Fruit fly (Drosophila melanogaster) whole organism, prepupa: Measurements from ENCODE around the gene RIOK2.

Experiments
- Blimp-1 ChIP-seq: fragments of 200-800 bp; sonication (Bioruptor generic); optimal IDR thresholded peaks from 3 replicates; lab custom pipeline; 2017; ENCODE audit warnings: missing biosample characterization, missing genetic modification characterization, mild to moderate bottlenecking, moderate library complexity, missing genetic modification reagents
- CG10631 ChIP-seq: fragments of 200-800 bp; sonication (Bioruptor generic); optimal IDR thresholded peaks from 2 replicates; lab custom pipeline; 2016; ENCODE audit warnings: missing biosample characterization, missing genetic modification characterization
- CG10669 ChIP-seq: fragments of 200-800 bp; sonication (Bioruptor generic); optimal IDR thresholded peaks from 3 replicates; lab custom pipeline; 2018; ENCODE audit warnings: missing biosample characterization, mild to moderate bottlenecking, missing genetic modification characterization, moderate library complexity
- CG11762 ChIP-seq: fragments of 200-800 bp; sonication (Bioruptor generic); optimal IDR thresholded peaks from 3 replicates; lab custom pipeline; 2016; ENCODE audit warnings: missing biosample characterization, missing genetic modification characterization; ENCODE audit not compliant: insufficient read depth
- CG1621 ChIP-seq: fragments of 200-800 bp; sonication (Bioruptor generic); optimal IDR thresholded peaks from 3 replicates; lab custom pipeline; 2018; ENCODE audit warnings: missing biosample characterization, mild to moderate bottlenecking, missing genetic modification characterization
- CG16779 ChIP-seq: fragments of 200-800 bp; sonication (Bioruptor generic); optimal IDR thresholded peaks from 3 replicates; lab custom pipeline; 2017; ENCODE audit warnings: missing biosample characterization, mild to moderate bottlenecking, missing genetic modification characterization
- CG3032 ChIP-seq: fragments of 200-800 bp; optimal IDR thresholded peaks from 2 replicates; lab custom pipeline; 2019; ENCODE audit warnings: missing biosample characterization, mild to moderate bottlenecking, missing genetic modification characterization, moderate library complexity
- CG31627 ChIP-seq: fragments of 200-800 bp; sonication (Bioruptor generic); optimal IDR thresholded peaks from 3 replicates; lab custom pipeline; 2016; ENCODE audit warnings: missing biosample characterization, missing genetic modification characterization
- CG32006 ChIP-seq: fragments of 200-800 bp; sonication (Bioruptor generic); optimal IDR thresholded peaks from 3 replicates; lab custom pipeline; 2017; ENCODE audit warnings: missing biosample characterization, mild to moderate bottlenecking, missing genetic modification characterization
- CG34406 ChIP-seq: fragments of 200-800 bp; sonication (Bioruptor generic); optimal IDR thresholded peaks from 3 replicates; lab custom pipeline; 2016; ENCODE audit warnings: missing biosample characterization, missing genetic modification characterization
- CG3919 ChIP-seq: fragments of 200-800 bp; sonication (Bioruptor generic); optimal IDR thresholded peaks from 3 replicates; lab custom pipeline; 2016; ENCODE audit warnings: missing biosample characterization, missing genetic modification characterization
- CG6163 ChIP-seq: fragments of 200-800 bp; sonication (Bioruptor generic); IDR thresholded peaks from 3 replicates; pipeline ENCODE4 v1.3.6; 2022; ENCODE audit warnings: missing biosample characterization, missing genetic modification characterization
- CG6276 ChIP-seq: fragments of 200-800 bp; sonication (Bioruptor generic); optimal IDR thresholded peaks from 2 replicates; lab custom pipeline; 2017; ENCODE audit warnings: missing biosample characterization, mild to moderate bottlenecking, missing genetic modification characterization
- CG6792 ChIP-seq: fragments of 200-800 bp; sonication (Bioruptor generic); optimal IDR thresholded peaks from 3 replicates; lab custom pipeline; 2016; ENCODE audit warnings: missing biosample characterization, missing genetic modification characterization
- CG6808 ChIP-seq: fragments of 200-800 bp; sonication (Bioruptor generic); optimal IDR thresholded peaks from 3 replicates; lab custom pipeline; 2017; ENCODE audit warnings: missing biosample characterization, missing genetic modification characterization, mild to moderate bottlenecking, moderate library complexity, missing genetic modification reagents
- CG7368 ChIP-seq: fragments of 200-800 bp; sonication (Bioruptor generic); optimal IDR thresholded peaks from 3 replicates; lab custom pipeline; 2016; ENCODE audit warnings: missing biosample characterization, missing genetic modification characterization
- CG8119 ChIP-seq: fragments of 200-800 bp; sonication (Bioruptor generic); IDR thresholded peaks from 3 replicates; pipeline ENCODE4 v1.3.6; 2022; ENCODE audit warnings: missing biosample characterization, missing genetic modification characterization
- CG8319 ChIP-seq: fragments of 200-800 bp; sonication (Bioruptor generic); optimal IDR thresholded peaks from 3 replicates; lab custom pipeline; 2016; ENCODE audit warnings: missing biosample characterization, missing genetic modification characterization
- CG8632 ChIP-seq: fragments of 200-800 bp; sonication (Bioruptor generic); optimal IDR thresholded peaks from 3 replicates; lab custom pipeline; 2016; ENCODE audit warnings: missing biosample characterization, missing genetic modification characterization
- CG9139 ChIP-seq: fragments of 200-800 bp; sonication (Bioruptor generic); optimal IDR thresholded peaks from 3 replicates; lab custom pipeline; 2017; ENCODE audit warnings: missing biosample characterization, mild to moderate bottlenecking, missing genetic modification characterization
- Eip75B ChIP-seq: fragments of 200-800 bp; sonication (Bioruptor generic); optimal IDR thresholded peaks from 3 replicates; lab custom pipeline; 2016; ENCODE audit warnings: missing biosample characterization, missing genetic modification characterization
- Eip78C ChIP-seq: fragments of 200-800 bp; sonication (Bioruptor generic); peaks from one replicate; lab custom pipeline; 2016; ENCODE audit warnings: missing biosample characterization, missing genetic modification characterization
- Eip93F ChIP-seq: fragments of 200-800 bp; sonication (Bioruptor generic); optimal IDR thresholded peaks from 2 replicates; lab custom pipeline; 2016; ENCODE audit warnings: missing biosample characterization, mild to moderate bottlenecking, missing genetic modification characterization
- Ets96B ChIP-seq: fragments of 200-800 bp; optimal IDR thresholded peaks from 2 replicates; lab custom pipeline; 2019; ENCODE audit warnings: missing biosample characterization, mild to moderate bottlenecking, missing genetic modification characterization, moderate library complexity
- Hr39 ChIP-seq: fragments of 200-800 bp; sonication (Bioruptor generic); optimal IDR thresholded peaks from 2 replicates; lab custom pipeline; 2016; ENCODE audit warnings: missing biosample characterization, missing genetic modification characterization
- Hr4 ChIP-seq: fragments of 200-800 bp; sonication (Bioruptor generic); optimal IDR thresholded peaks from 3 replicates; lab custom pipeline; 2016; ENCODE audit warnings: missing biosample characterization, missing genetic modification characterization
- Sox102F ChIP-seq: fragments of 200-800 bp; sonication (Bioruptor generic); optimal IDR thresholded peaks from 2 replicates; lab custom pipeline; 2016; ENCODE audit warnings: missing biosample characterization, mild to moderate bottlenecking, missing genetic modification characterization
- Sox14 ChIP-seq: fragments of 200-800 bp; sonication (Bioruptor generic); optimal IDR thresholded peaks from 3 replicates; lab custom pipeline; 2016; ENCODE audit warnings: missing biosample characterization, missing genetic modification characterization
- Sox15 ChIP-seq: fragments of 200-800 bp; sonication (Bioruptor generic); optimal IDR thresholded peaks from 3 replicates; lab custom pipeline; 2016; ENCODE audit warnings: missing biosample characterization, missing genetic modification characterization
- cyc ChIP-seq: fragments of 200-800 bp; sonication (Bioruptor generic); optimal IDR thresholded peaks from 3 replicates; lab custom pipeline; 2016; ENCODE audit warnings: missing biosample characterization, missing genetic modification characterization
- dsx ChIP-seq: fragments of 200-800 bp; optimal IDR thresholded peaks from 3 replicates; lab custom pipeline; 2019; ENCODE audit warnings: missing biosample characterization, mild to moderate bottlenecking, missing genetic modification characterization, moderate library complexity; ENCODE audit not compliant: poor library complexity, severe bottlenecking
- fd59A ChIP-seq: fragments of 200-800 bp; sonication (Bioruptor generic); optimal IDR thresholded peaks from 2 replicates; lab custom pipeline; 2017; ENCODE audit warnings: missing biosample characterization, mild to moderate bottlenecking, missing genetic modification characterization, missing genetic modification reagents
- fd85E ChIP-seq: fragments of 200-800 bp; sonication (Bioruptor generic); optimal IDR thresholded peaks from 3 replicates; lab custom pipeline; 2016; ENCODE audit warnings: missing biosample characterization, missing genetic modification characterization
- fkh ChIP-seq: fragments of 200-800 bp; sonication (Bioruptor generic); optimal IDR thresholded peaks from 3 replicates; lab custom pipeline; 2017; ENCODE audit warnings: missing biosample characterization, mild to moderate bottlenecking, missing genetic modification characterization, moderate library complexity
- lz ChIP-seq: fragments of 200-800 bp; sonication (Bioruptor generic); optimal IDR thresholded peaks from 3 replicates; lab custom pipeline; 2016; ENCODE audit warnings: missing biosample characterization, missing genetic modification characterization
- net ChIP-seq: fragments of 200-800 bp; sonication (Bioruptor generic); optimal IDR thresholded peaks from 3 replicates; lab custom pipeline; 2016; ENCODE audit warnings: missing biosample characterization, missing genetic modification characterization
- spab ChIP-seq: fragments of 200-800 bp; sonication (Bioruptor generic); optimal IDR thresholded peaks from 2 replicates; lab custom pipeline; 2017; ENCODE audit warnings: missing biosample characterization, mild to moderate bottlenecking, missing genetic modification characterization, missing genetic modification reagents
- ss ChIP-seq, 2 experiments: fragments of 200-800 bp; sonication (Bioruptor generic); optimal IDR thresholded peaks; 2 replicates in 1 of 2; 3 replicates in 1 of 2; lab custom pipeline; 2017 to 2018; ENCODE audit warnings: mild to moderate bottlenecking in 2 of 2, missing biosample characterization in 2 of 2, missing genetic modification characterization in 2 of 2, moderate library complexity in 1 of 2
- svp ChIP-seq: fragments of 200-800 bp; sonication (Bioruptor generic); peaks from one replicate; lab custom pipeline; 2016; ENCODE audit warnings: missing biosample characterization, missing genetic modification characterization

The RIOK2 gene

DNA sequence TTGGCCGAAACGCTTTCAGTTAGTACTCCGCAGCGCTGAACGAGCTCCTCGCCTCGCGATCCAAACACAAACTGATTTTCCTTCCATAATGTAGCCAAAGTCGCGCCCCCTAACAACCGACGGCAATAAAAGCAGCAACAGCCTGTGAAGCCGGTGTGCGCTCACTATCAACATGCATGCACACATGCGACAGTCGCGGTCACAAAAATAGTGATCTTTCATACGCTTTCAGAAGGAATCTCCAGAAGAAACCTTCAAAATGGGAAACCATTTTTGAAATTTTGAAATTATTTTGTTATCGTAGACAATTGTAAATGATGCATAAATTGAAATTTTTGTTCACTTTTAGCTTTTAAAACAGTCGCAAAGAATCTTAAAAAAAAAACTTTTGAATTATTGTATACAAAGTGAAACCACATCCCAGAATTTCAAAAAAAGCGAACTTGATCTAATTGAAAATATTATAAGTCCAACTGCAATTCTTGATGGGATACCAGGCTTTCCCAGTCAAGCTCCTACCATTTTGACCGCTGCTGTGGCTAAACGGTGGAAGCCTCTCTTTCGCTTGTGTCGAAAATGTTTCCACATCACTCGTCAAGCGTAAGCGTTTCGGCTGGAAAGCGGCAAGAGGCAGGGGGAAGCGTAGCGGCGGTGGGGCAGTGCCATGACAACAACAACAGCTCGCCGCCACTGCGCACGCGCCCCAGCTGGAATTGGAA lies 33.2 kb upstream of the RIOK2 start, which contains the start of gene Cad96Cb (continued):
- peak; percentile 98 for TF ChIP-seq CG32006 (GFP tag; lab: Kevin White, UChicago)
- peak; percentile 94 for TF ChIP-seq Sox14 (GFP tag; lab: Kevin White, UChicago)
- peak; percentile 92 for TF ChIP-seq CG16779 (tag; lab: Kevin White, UChicago)
- TF ChIP-seq CG34406 (GFP tag; lab: Kevin White, UChicago): peak; percentile 89
- TF ChIP-seq Ets96B: peak; percentile 83
- peak; percentile 88 for TF ChIP-seq CG10631 (GFP tag; lab: Kevin White, UChicago)
- peak; percentile 71 for TF ChIP-seq CG1621 (tag; lab: Kevin White, UChicago)
- peak; percentile 95 for TF ChIP-seq CG3919
- peak; percentile 80 for TF ChIP-seq dsx (GFP tag; lab: Kevin White, UChicago)
- peak; percentile 92 for TF ChIP-seq ss (GFP tag; optimal IDR thresholded peaks at IDR 0.05; lab: Kevin White, UChicago)
- TF ChIP-seq Hr4 (GFP tag; lab: Kevin White, UChicago): peak; percentile 96
- TF ChIP-seq spab: peak; percentile 93
- peak; percentile 92 for TF ChIP-seq Sox102F (GFP tag; lab: Kevin White, UChicago)
- peak; percentile 93 for TF ChIP-seq cyc (GFP tag; lab: Kevin White, UChicago)
- peak; percentile 97 for TF ChIP-seq CG6276 (GFP tag; lab: Kevin White, UChicago)
- TF ChIP-seq CG8632 (GFP tag; lab: Kevin White, UChicago): peak; percentile 89

DNA sequence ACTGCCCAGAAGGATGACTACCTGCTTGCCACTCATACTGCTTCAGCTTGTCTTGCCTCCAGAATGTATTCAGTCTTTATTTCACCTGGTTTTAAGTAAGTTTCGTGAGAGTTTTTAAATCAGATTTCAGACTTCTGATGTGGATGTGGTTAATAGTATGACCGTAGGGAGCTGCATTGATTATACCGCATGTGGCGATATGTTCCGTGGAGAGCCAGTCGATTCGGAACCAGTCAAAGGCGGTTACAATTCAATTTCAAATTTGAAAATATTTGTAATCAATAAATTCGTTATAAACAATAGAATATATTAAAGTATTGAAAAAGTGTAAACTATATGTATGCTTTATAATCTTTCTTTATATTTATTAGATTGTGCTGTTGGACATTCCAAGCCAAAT lies 30.3 kb upstream of the RIOK2 start, which contains the start of gene Sil1:
Sil1 (minus strand) TSS at position 168 of the 400 bp plus-strand sequence.
- TF ChIP-seq CG1621 (tag; lab: Kevin White, UChicago) (peak; percentile 45), net (GFP tag; lab: Kevin White, UChicago) (no peak), CG16779 (tag; lab: Kevin White, UChicago) (no peak)

DNA sequence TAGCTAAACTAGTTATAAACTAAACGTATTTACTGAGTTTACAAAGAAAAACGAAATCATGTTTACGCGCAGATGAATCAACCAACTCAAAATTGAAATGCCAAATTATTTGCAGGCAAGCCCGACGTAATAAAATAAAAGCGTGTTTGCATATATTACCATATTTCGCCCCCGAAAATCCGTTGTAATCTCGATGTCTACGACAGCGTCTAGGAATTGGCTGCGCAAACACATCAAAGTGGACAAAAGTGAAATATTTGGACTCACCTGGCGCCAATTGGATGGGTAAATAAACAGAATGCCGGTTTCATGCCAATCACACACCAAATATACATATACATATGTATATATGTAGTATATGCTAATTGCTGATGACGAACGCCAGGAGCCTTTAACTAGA lies 29.5 kb upstream of the RIOK2 start:
- peak; percentile 56 for TF ChIP-seq fkh
- TF ChIP-seq Eip78C: peak; percentile 16
- TF ChIP-seq CG9139 (GFP tag; lab: Kevin White, UChicago): no peak
- no peak for TF ChIP-seq CG8319 (GFP tag; lab: Kevin White, UChicago)
- TF ChIP-seq, all 60 proteins: peak for 2

DNA sequence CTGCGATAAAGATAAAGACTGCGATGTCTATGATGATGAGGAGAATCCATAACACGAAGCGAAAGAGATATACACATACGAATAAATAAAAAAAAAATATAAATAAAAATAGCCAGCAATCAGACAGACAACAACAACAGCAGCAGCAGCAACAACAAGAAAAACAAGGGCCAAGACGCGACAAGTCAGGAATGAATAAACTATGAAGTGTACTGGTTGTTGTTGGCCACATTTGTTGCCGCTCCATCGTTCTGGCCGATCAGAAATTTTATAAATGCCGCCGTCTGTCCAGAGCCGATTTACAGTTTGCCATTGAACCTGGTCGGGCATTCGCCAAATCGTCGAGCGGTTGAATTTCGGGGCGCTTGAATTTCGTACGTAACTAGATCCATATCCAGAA lies 28.3 kb upstream of the RIOK2 start, which contains the start of gene Jhbp7:
Jhbp7 (plus strand) TSS at position 301 of the 400 bp plus-strand sequence.
- TF ChIP-seq CG7368 (no peak), ss (GFP tag; optimal IDR thresholded peaks at IDR 0.05; lab: Kevin White, UChicago) (peak in 1 of 2 experiments; percentile 0), CG11762 (GFP tag; lab: Kevin White, UChicago) (no peak), Hr4 (GFP tag; lab: Kevin White, UChicago) (no peak), CG8632 (GFP tag; lab: Kevin White, UChicago) (no peak), fd59A (GFP tag; lab: Kevin White, UChicago) (no peak), CG6163 (no peak), CG3032 (tag; lab: Kevin White, UChicago) (no peak), dsx (GFP tag; lab: Kevin White, UChicago) (peak; percentile 8)

DNA sequence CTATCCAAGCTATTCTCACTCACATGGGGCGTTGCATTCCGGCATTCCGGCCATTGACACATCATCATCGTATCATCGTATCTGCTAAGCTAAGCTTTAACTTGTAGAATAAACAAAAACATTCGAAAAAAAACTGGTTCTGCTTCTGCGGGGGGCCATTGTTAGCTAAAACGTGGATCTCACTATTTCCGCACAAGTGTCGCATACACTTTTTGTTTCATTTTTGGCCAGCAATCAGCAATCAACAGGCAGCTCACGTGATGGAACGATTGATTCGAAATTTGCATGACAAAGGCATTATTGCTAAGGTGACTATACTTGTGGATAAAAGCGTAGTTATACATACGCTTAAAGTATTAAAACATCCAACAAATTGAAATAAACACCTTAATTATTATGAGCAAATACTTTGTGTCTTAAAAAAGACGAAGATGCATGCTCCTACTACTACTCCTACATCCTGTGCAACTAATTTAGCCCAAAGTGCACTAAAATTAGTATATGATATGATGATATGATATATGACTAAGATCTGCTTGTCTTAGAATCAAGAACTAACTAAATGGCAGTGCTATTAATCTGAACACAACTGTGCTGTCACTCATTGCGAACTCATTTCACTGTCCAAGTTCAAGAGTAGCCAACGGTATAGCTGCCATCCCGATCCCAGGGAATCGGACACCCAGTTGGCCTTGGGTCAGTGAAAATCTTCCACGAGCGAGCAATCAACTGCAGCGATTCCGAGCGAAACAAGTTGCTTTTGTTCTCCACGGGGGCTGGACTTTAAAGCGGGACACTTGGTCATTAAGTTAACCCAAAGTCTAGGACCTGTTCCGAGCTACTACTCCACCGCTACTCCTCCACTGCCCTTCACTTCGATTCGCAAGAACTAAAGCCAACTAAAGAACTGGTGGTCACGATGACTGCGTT lies 26.6 kb upstream of the RIOK2 start:
- TF ChIP-seq ss (GFP tag; optimal IDR thresholded peaks at IDR 0.05; lab: Kevin White, UChicago) (peak; percentile 28 to 32), Eip75B (GFP tag; lab: Kevin White, UChicago) (peak; percentile 31), fd85E (GFP tag; lab: Kevin White, UChicago) (no peak), dsx (GFP tag; lab: Kevin White, UChicago) (peak; percentile 56), Sox15 (GFP tag; lab: Kevin White, UChicago) (no peak), CG31627 (GFP tag; lab: Kevin White, UChicago) (no peak), CG8119 (no peak), lz (no peak), Hr39 (GFP tag; lab: Kevin White, UChicago) (no peak), CG6792 (GFP tag; lab: Kevin White, UChicago) (no peak), CG10669 (peak; percentile 31), CG6808 (peak; percentile 47), svp (GFP tag; lab: Kevin White, UChicago) (no peak), CG3919 (peak; percentile 6), Eip78C (peak; percentile 78), Eip93F (GFP tag; lab: Kevin White, UChicago) (no peak), Blimp-1 (no peak)
